Fruit fly (Drosophila melanogaster) whole organism, embryonic: Measurements from ENCODE around the gene Kpc1.

Experiments
- Ada2b ChIP-seq: fragments of 200-800 bp; sonication (Bioruptor generic); IDR thresholded peaks from 2 replicates; pipeline ENCODE4 v1.3.6; 2022; ENCODE audit warnings: missing biosample characterization, missing genetic modification characterization
- Adf1 ChIP-seq: fragments of 200-800 bp; sonication (Bioruptor generic); IDR thresholded peaks from 2 replicates; pipeline ENCODE4 v1.3.6; 2022; ENCODE audit warnings: missing biosample characterization, missing genetic modification characterization
- Blimp-1 ChIP-seq: fragments of 200-800 bp; sonication (Bioruptor generic); optimal IDR thresholded peaks from 3 replicates; lab custom pipeline; 2018; ENCODE audit warnings: missing biosample characterization, missing genetic modification characterization, mild to moderate bottlenecking, moderate library complexity, missing genetic modification reagents
- BtbVII ChIP-seq: fragments of 200-800 bp; sonication (Bioruptor generic); optimal IDR thresholded peaks from 3 replicates; lab custom pipeline; 2017; ENCODE audit warnings: missing biosample characterization, mild to moderate bottlenecking, missing genetic modification characterization
- CG13296 ChIP-seq: fragments of 200-800 bp; sonication (Bioruptor generic); optimal IDR thresholded peaks from 3 replicates; lab custom pipeline; 2018; ENCODE audit warnings: missing biosample characterization, mild to moderate bottlenecking, missing genetic modification characterization
- CG14710 ChIP-seq: fragments of 200-800 bp; sonication (Bioruptor generic); optimal IDR thresholded peaks from 3 replicates; lab custom pipeline; 2019; ENCODE audit warnings: missing biosample characterization, mild to moderate bottlenecking, missing genetic modification characterization, moderate library complexity
- CG16863 ChIP-seq: fragments of 200-800 bp; sonication (Bioruptor generic); optimal IDR thresholded peaks from 3 replicates; lab custom pipeline; 2016; ENCODE audit warnings: missing biosample characterization, missing genetic modification characterization
- CG17359 ChIP-seq: fragments of 200-800 bp; sonication (Bioruptor generic); optimal IDR thresholded peaks from 3 replicates; lab custom pipeline; 2018; ENCODE audit warnings: missing biosample characterization, mild to moderate bottlenecking, missing genetic modification characterization, moderate library complexity
- CG18764 ChIP-seq: fragments of 200-800 bp; sonication (Bioruptor generic); optimal IDR thresholded peaks from 3 replicates; lab custom pipeline; 2016; ENCODE audit warnings: missing biosample characterization, missing genetic modification characterization
- CG2129 ChIP-seq: fragments of 200-800 bp; sonication (Bioruptor generic); IDR thresholded peaks from 2 replicates; pipeline ENCODE4 v1.3.6; 2022; ENCODE audit warnings: missing biosample characterization, missing genetic modification characterization; ENCODE audit not compliant: partially characterized antibody
- CG7963 ChIP-seq: fragments of 200-800 bp; sonication (Bioruptor generic); IDR thresholded peaks from 3 replicates; pipeline ENCODE4 v1.3.6; 2022; ENCODE audit warnings: missing biosample characterization, missing genetic modification characterization; ENCODE audit not compliant: partially characterized antibody
- CG8924 ChIP-seq: fragments of 200-800 bp; optimal IDR thresholded peaks from 3 replicates; lab custom pipeline; 2019; ENCODE audit warnings: missing biosample characterization, mild to moderate bottlenecking, missing genetic modification characterization, moderate library complexity
- Dip2 ChIP-seq: fragments of 200-800 bp; sonication (Bioruptor generic); IDR thresholded peaks from 2 replicates; pipeline ENCODE4 v1.3.6; 2022; ENCODE audit warnings: missing biosample characterization, missing genetic modification characterization
- E2f1 ChIP-seq: fragments of 200-800 bp; sonication (Bioruptor generic); IDR thresholded peaks from 2 replicates; pipeline ENCODE4 v1.3.6; 2022; ENCODE audit warnings: missing biosample characterization, missing genetic modification characterization
- Ets65A ChIP-seq: fragments of 200-800 bp; sonication (Bioruptor generic); peaks from one replicate; lab custom pipeline; 2016; ENCODE audit warnings: missing biosample characterization, missing genetic modification characterization
- Ets97D ChIP-seq: fragments of 200-800 bp; sonication (Bioruptor generic); optimal IDR thresholded peaks from 3 replicates; lab custom pipeline; 2016; ENCODE audit warnings: missing biosample characterization, missing genetic modification characterization
- HLH4C ChIP-seq: fragments of 200-800 bp; sonication (Bioruptor generic); IDR thresholded peaks from 3 replicates; pipeline ENCODE4 v1.3.6; 2022; ENCODE audit warnings: missing biosample characterization, missing genetic modification characterization; ENCODE audit not compliant: partially characterized antibody
- HLH54F ChIP-seq: fragments of 200-800 bp; sonication (Bioruptor generic); optimal IDR thresholded peaks from 3 replicates; lab custom pipeline; 2016; ENCODE audit warnings: missing biosample characterization, missing genetic modification characterization
- Hand ChIP-seq: fragments of 200-800 bp; sonication (Bioruptor generic); optimal IDR thresholded peaks from 2 replicates; lab custom pipeline; 2017; ENCODE audit warnings: mild to moderate bottlenecking, missing biosample characterization, missing genetic modification reagents, missing genetic modification characterization
- Jarid2 ChIP-seq: fragments of 200-800 bp; sonication (Bioruptor generic); optimal IDR thresholded peaks from 3 replicates; lab custom pipeline; 2017; ENCODE audit warnings: mild to moderate bottlenecking, missing biosample characterization, missing genetic modification reagents, missing genetic modification characterization
- Meics ChIP-seq: fragments of 200-800 bp; sonication (Bioruptor generic); optimal IDR thresholded peaks from 2 replicates; lab custom pipeline; 2017; ENCODE audit warnings: missing biosample characterization, mild to moderate bottlenecking, missing genetic modification characterization
- Ravus ChIP-seq: fragments of 200-800 bp; sonication (Bioruptor generic); IDR thresholded peaks from 2 replicates; pipeline ENCODE4 v1.3.6; 2022; ENCODE audit warnings: missing biosample characterization, missing genetic modification characterization
- Trl ChIP-seq, 3 experiments: fragments of >200 bp in 2 of 3; fragments of 200-800 bp in 1 of 3; sonication (Bioruptor generic) in 1 of 3; optimal IDR thresholded peaks; 2 replicates in 1 of 3; 3 replicates in 2 of 3; lab custom pipeline; 2016 to 2017; ENCODE audit warnings: missing biosample characterization in 1 of 3, missing genetic modification characterization in 1 of 3
- aop ChIP-seq: fragments of 200-800 bp; sonication (Bioruptor generic); IDR thresholded peaks from 2 replicates; pipeline ENCODE4 v1.3.6; 2022; ENCODE audit warnings: missing biosample characterization, missing genetic modification characterization
- az2 ChIP-seq: fragments of 200-800 bp; sonication (Bioruptor generic); optimal IDR thresholded peaks from 3 replicates; lab custom pipeline; 2016; ENCODE audit warnings: missing biosample characterization, missing genetic modification characterization
- corto ChIP-seq: fragments of 200-800 bp; sonication (Bioruptor generic); optimal IDR thresholded peaks from 2 replicates; lab custom pipeline; 2016; ENCODE audit warnings: missing biosample characterization, mild to moderate bottlenecking, missing genetic modification characterization, moderate library complexity
- crol ChIP-seq: fragments of 200-800 bp; sonication (Bioruptor generic); IDR thresholded peaks from 2 replicates; pipeline ENCODE4 v1.3.6; 2022; ENCODE audit warnings: missing biosample characterization, missing genetic modification characterization
- danr ChIP-seq: fragments of 200-800 bp; sonication (Bioruptor generic); IDR thresholded peaks from 2 replicates; pipeline ENCODE4 v1.3.6; 2022; ENCODE audit warnings: missing biosample characterization, missing genetic modification characterization
- dmrt99B ChIP-seq: fragments of 200-800 bp; sonication (Bioruptor generic); optimal IDR thresholded peaks from 2 replicates; lab custom pipeline; 2018; ENCODE audit warnings: missing biosample characterization, mild to moderate bottlenecking, missing genetic modification characterization, moderate library complexity
- esg ChIP-seq: fragments of 200-800 bp; sonication (Bioruptor generic); conservative IDR thresholded peaks from 2 replicates; pipeline ENCODE4 v1.3.6; 2022; ENCODE audit warnings: missing biosample characterization, missing genetic modification characterization
- fd3F ChIP-seq: fragments of 200-800 bp; sonication (Bioruptor generic); optimal IDR thresholded peaks from 2 replicates; lab custom pipeline; 2018; ENCODE audit warnings: missing biosample characterization, mild to moderate bottlenecking, missing genetic modification characterization, moderate library complexity
- grau ChIP-seq: fragments of 200-800 bp; optimal IDR thresholded peaks from 3 replicates; lab custom pipeline; 2019; ENCODE audit warnings: missing biosample characterization, mild to moderate bottlenecking, missing genetic modification characterization, moderate library complexity
- gro ChIP-seq: fragments of 200-800 bp; sonication (Bioruptor generic); optimal IDR thresholded peaks from 2 replicates; lab custom pipeline; 2016; ENCODE audit warnings: missing biosample characterization, missing genetic modification characterization
- inv ChIP-seq: fragments of 200-800 bp; sonication (Bioruptor generic); IDR thresholded peaks from 2 replicates; pipeline ENCODE4 v1.3.6; 2022; ENCODE audit warnings: missing biosample characterization, missing genetic modification characterization; ENCODE audit not compliant: partially characterized antibody
- lbe ChIP-seq: fragments of 200-800 bp; sonication (Bioruptor generic); optimal IDR thresholded peaks from 2 replicates; lab custom pipeline; 2016; ENCODE audit warnings: missing biosample characterization, mild to moderate bottlenecking, missing genetic modification characterization
- lilli ChIP-seq: fragments of 200-800 bp; sonication (Bioruptor generic); optimal IDR thresholded peaks from 3 replicates; lab custom pipeline; 2016; ENCODE audit warnings: missing biosample characterization, missing genetic modification characterization
- mld ChIP-seq: fragments of 200-800 bp; sonication (Bioruptor generic); IDR thresholded peaks from 3 replicates; pipeline ENCODE4 v1.3.6; 2022; ENCODE audit warnings: missing biosample characterization, missing genetic modification characterization; ENCODE audit not compliant: partially characterized antibody
- odd ChIP-seq: fragments of 200-800 bp; sonication (Bioruptor generic); optimal IDR thresholded peaks from 2 replicates; lab custom pipeline; 2017; ENCODE audit warnings: missing biosample characterization, mild to moderate bottlenecking, missing genetic modification characterization
- peb ChIP-seq: fragments of 200-800 bp; sonication (Bioruptor generic); IDR thresholded peaks from 2 replicates; pipeline ENCODE4 v1.3.6; 2022; ENCODE audit warnings: missing biosample characterization, missing genetic modification characterization
- pho ChIP-seq: fragments of 200-800 bp; sonication (Bioruptor generic); optimal IDR thresholded peaks from 2 replicates; lab custom pipeline; 2016; ENCODE audit warnings: missing biosample characterization, missing genetic modification characterization
- prd ChIP-seq, 3 experiments: fragments of >200 bp in 2 of 3; fragments of 200-800 bp in 1 of 3; sonication (Bioruptor generic) in 1 of 3; optimal IDR thresholded peaks in 2 of 3; IDR thresholded peaks in 1 of 3; 2 replicates in 2 of 3; 3 replicates in 1 of 3; pipeline versions ENCODE4 v1.3.6 to Lab custom; 2017 to 2022; ENCODE audit warnings: missing biosample characterization in 1 of 3, missing genetic modification characterization in 1 of 3
- pros ChIP-seq: fragments of 200-800 bp; sonication (Bioruptor generic); optimal IDR thresholded peaks from 3 replicates; lab custom pipeline; 2019; ENCODE audit warnings: missing biosample characterization, mild to moderate bottlenecking, missing genetic modification characterization, moderate library complexity
- repo ChIP-seq: fragments of 200-800 bp; sonication (Bioruptor generic); optimal IDR thresholded peaks from 2 replicates; lab custom pipeline; 2016; ENCODE audit warnings: missing biosample characterization, missing genetic modification characterization
- scrt ChIP-seq: fragments of 200-800 bp; sonication (Bioruptor generic); optimal IDR thresholded peaks from 2 replicates; lab custom pipeline; 2018; ENCODE audit warnings: missing biosample characterization, mild to moderate bottlenecking, missing genetic modification characterization, moderate library complexity
- sob ChIP-seq: fragments of 200-800 bp; sonication (Bioruptor generic); IDR thresholded peaks from 2 replicates; pipeline ENCODE4 v1.3.6; 2022; ENCODE audit warnings: missing biosample characterization, missing genetic modification characterization
- tna ChIP-seq: fragments of 200-800 bp; sonication (Bioruptor generic); IDR thresholded peaks from 2 replicates; pipeline ENCODE4 v1.3.6; 2022; ENCODE audit warnings: missing biosample characterization, missing genetic modification characterization; ENCODE audit not compliant: partially characterized antibody
- wor ChIP-seq: fragments of 200-800 bp; sonication (Bioruptor generic); IDR thresholded peaks from 2 replicates; pipeline ENCODE4 v1.3.6; 2022; ENCODE audit warnings: missing biosample characterization, missing genetic modification characterization

The Kpc1 gene

DNA sequence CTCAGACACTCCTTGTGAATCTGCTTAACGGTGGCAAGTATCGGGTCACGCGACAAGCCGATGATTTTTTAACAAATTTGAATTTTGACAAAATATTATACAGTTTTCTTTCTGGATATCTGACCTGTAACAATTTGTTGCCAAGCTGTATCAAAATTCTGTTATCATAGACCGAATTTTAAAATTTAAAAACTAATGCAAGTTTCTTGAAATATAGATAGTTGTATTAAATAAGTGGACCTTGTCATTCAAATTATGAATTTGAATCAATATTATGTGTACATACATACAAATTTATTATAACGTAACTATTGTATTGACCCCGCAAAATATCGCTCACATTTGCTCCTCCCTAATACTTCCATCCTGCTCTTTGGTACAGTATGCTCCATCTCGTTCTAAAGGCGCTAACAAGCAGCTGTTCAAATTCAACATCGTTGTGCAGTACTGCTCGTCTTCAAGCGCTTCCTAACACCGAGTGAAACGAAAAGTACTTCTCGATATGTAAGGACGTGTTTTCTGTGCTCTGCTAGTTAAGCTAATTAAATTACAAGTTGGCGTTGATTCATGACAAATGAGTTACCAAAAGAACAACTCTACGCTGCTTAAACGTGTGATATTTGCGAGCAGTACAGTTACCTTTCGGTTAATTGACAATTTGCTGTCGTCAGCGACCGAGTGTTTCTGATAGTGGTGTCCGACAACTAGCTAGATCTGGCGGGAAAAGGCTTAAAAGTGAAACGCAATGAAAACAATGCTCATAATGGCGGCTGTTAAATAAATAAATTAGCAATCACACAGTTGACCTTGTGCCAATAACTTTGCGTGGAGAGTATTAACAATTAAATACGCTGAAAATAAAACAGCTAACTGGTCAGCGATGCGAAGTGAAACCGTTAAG is at the start of gene Kpc1, which contains the start of gene CG42542:
Kpc1 (minus strand) TSS at position 77 of the 901 bp plus-strand sequence.
CG42542 (plus strand) TSS at position 465 of the 901 bp plus-strand sequence.
- TF ChIP-seq CG18764 (peak; percentile 63), Ravus (no peak), E2f1 (GFP tag; lab: Robert Waterston, UW) (no peak), Dip2 (no peak), CG14710 (tag; lab: Kevin White, UChicago) (peak; percentile 80), wor (GFP tag; lab: Robert Waterston, UW) (0 out of 2 replicates have a peak, but pooled peaks have one; percentile 22), peb (GFP tag; lab: Robert Waterston, UW) (no peak), Blimp-1 (GFP tag; lab: Kevin White, UChicago) (peak; percentile 90), Ets65A (GFP tag; lab: Kevin White, UChicago) (peak; percentile 96), mld (GFP tag; lab: Robert Waterston, UW) (peak; percentile 59; the same call in 1 of the 3 replicates), odd (GFP tag; lab: Kevin White, UChicago) (no peak), CG7963 (GFP tag; lab: Robert Waterston, UW) (peak; percentile 28; the same call in 2 of the 3 replicates), az2 (GFP tag; lab: Kevin White, UChicago) (peak; percentile 77), lbe (no peak), CG8924 (tag; lab: Kevin White, UChicago) (peak; percentile 44), prd (optimal IDR thresholded peaks at IDR 0.05; lab: Kevin White, UChicago) (no peak), prd (GFP tag; IDR thresholded peaks at IDR 0.05; lab: Robert Waterston, UW) (peak; percentile 75), grau (tag; lab: Kevin White, UChicago) (peak; percentile 72), danr (GFP tag; lab: Robert Waterston, UW) (peak; percentile 39; the same call in 1 of the 2 replicates), BtbVII (peak; percentile 32), CG16863 (GFP tag; lab: Kevin White, UChicago) (peak; percentile 52), Ets97D (peak; percentile 63), Trl (optimal IDR thresholded peaks at IDR 0.05; lab: Kevin White, UChicago) (no peak), Trl (GFP tag; optimal IDR thresholded peaks at IDR 0.05; lab: Kevin White, UChicago) (peak; percentile 77), lilli (GFP tag; lab: Kevin White, UChicago) (peak; percentile 89), pho (GFP tag; lab: Kevin White, UChicago) (peak; percentile 68), Hand (peak; percentile 33), CG17359 (peak; percentile 45), Adf1 (GFP tag; lab: Robert Waterston, UW) (peak; percentile 50; the same call in 1 of the 2 replicates), HLH4C (GFP tag; lab: Robert Waterston, UW) (peak; percentile 86), Ada2b (GFP tag; lab: Robert Waterston, UW) (peak; percentile 35; the same call in 1 of the 2 replicates), Jarid2 (GFP tag; lab: Kevin White, UChicago) (no peak), esg (peak; percentile 28; the same call in 1 of the 2 replicates), CG13296 (GFP tag; lab: Kevin White, UChicago) (no peak), pros (GFP tag; lab: Kevin White, UChicago) (no peak), CG2129 (GFP tag; lab: Robert Waterston, UW) (peak; percentile 75), gro (GFP tag; lab: Kevin White, UChicago) (peak; percentile 86), repo (GFP tag; lab: Kevin White, UChicago) (peak; percentile 58), sob (GFP tag; lab: Robert Waterston, UW) (peak; percentile 87), fd3F (GFP tag; lab: Kevin White, UChicago) (peak; percentile 29), Meics (peak; percentile 64), dmrt99B (tag; lab: Kevin White, UChicago) (no peak), aop (no peak), crol (GFP tag; lab: Robert Waterston, UW) (no peak), corto (GFP tag; lab: Kevin White, UChicago) (peak; percentile 35), inv (GFP tag; lab: Robert Waterston, UW) (peak; percentile 90), HLH54F (GFP tag; lab: Kevin White, UChicago) (peak; percentile 83), tna (GFP tag; lab: Robert Waterston, UW) (peak; percentile 82), scrt (GFP tag; lab: Kevin White, UChicago) (peak; percentile 35)
